Comparison of ENCODE assay signal across 3 worm cellular contexts in the genomic region with DNA sequence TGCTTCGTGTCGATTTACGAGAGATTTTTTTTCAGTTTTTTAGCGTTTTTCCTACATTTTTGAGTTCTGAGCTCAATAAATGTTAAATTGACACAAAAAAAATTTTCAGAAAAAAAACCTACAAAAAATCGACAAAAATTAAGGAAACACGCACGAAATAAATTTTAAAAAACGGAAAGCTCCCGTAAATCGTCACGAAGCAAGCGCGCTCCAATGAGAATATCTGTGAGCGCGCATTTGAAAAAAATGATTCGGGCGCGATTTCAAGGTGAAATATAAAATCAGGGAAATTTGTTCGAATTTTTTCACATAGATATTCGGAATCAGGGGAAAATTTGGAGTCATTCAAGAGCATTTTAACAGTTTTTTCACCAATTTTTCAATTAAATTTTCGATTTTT.
A peak's percentile ranks its signal among the peaks of the same experiment; 100 is the strongest.
TF ChIP-seq lines count a peak whose summit lies in the region.

No protein-coding gene starts in this region.

TF ChIP-seq in whole organism, L1 larva, 84 proteins besides CTCF, POLR2A, EP300 and RAD21:
- TF ChIP-seq lin-35 (GFP tag; optimal IDR thresholded peaks at IDR 0.05; lab: Kevin White, UChicago): peak in 1 of 2 experiments; percentile 26
- no peak for TF ChIP-seq ceh-8 (GFP tag; optimal IDR thresholded peaks at IDR 0.05; lab: Kevin White, UChicago)
- TF ChIP-seq dpl-1 (GFP tag; optimal IDR thresholded peaks at IDR 0.05; lab: Kevin White, UChicago): peak in 1 of 3 experiments; percentile 32
- no peak for TF ChIP-seq fkh-10 (GFP tag; optimal IDR thresholded peaks at IDR 0.05; lab: Kevin White, UChicago)
- TF ChIP-seq alr-1 (tag; optimal IDR thresholded peaks at IDR 0.05; lab: Kevin White, UChicago; ENCODE audit: borderline replicate concordance): no peak
- TF ChIP-seq aha-1 (tag; optimal IDR thresholded peaks at IDR 0.05; lab: Kevin White, UChicago): no peak
- TF ChIP-seq dsc-1 (tag; optimal IDR thresholded peaks at IDR 0.05; lab: Kevin White, UChicago): no peak
- no peak for TF ChIP-seq skn-1 (tag; optimal IDR thresholded peaks at IDR 0.05; lab: Kevin White, UChicago)
- TF ChIP-seq efl-1 (optimal IDR thresholded peaks at IDR 0.05; lab: Kevin White, UChicago): peak in 1 of 2 experiments; percentile 45
- TF ChIP-seq efl-1 (GFP tag; optimal IDR thresholded peaks at IDR 0.05 in 1 of 2; lab: Kevin White, UChicago): peak; percentile 41 to 63
- no peak for TF ChIP-seq nhr-20 (tag; optimal IDR thresholded peaks at IDR 0.05; lab: Kevin White, UChicago)
- no peak for TF ChIP-seq ceh-63 (GFP tag; optimal IDR thresholded peaks at IDR 0.05; lab: Kevin White, UChicago)
- TF ChIP-seq F16B12.6 (tag; optimal IDR thresholded peaks at IDR 0.05; lab: Kevin White, UChicago): no peak
- no peak for TF ChIP-seq grh-1 (GFP tag; IDR thresholded peaks at IDR 0.05; lab: Robert Waterston, UW)
- TF ChIP-seq C16A3.4 (tag; optimal IDR thresholded peaks at IDR 0.05; lab: Kevin White, UChicago): no peak
- no peak for TF ChIP-seq unc-130 (tag; optimal IDR thresholded peaks at IDR 0.05; lab: Kevin White, UChicago)
- TF ChIP-seq hlh-4 (tag; optimal IDR thresholded peaks at IDR 0.05; lab: Kevin White, UChicago): no peak
- TF ChIP-seq ceh-90 (tag; optimal IDR thresholded peaks at IDR 0.05; lab: Kevin White, UChicago): no peak
- no peak for TF ChIP-seq sptf-1 (tag; optimal IDR thresholded peaks at IDR 0.05; lab: Kevin White, UChicago)
- TF ChIP-seq swsn-7 (tag; optimal IDR thresholded peaks at IDR 0.05; lab: Kevin White, UChicago): no peak
- TF ChIP-seq efl-3 (GFP tag; optimal IDR thresholded peaks at IDR 0.05; lab: Kevin White, UChicago): no peak
- TF ChIP-seq nhr-85 (tag; lab: Kevin White, UChicago): peak; percentile 55
- TF ChIP-seq mep-1 (tag; optimal IDR thresholded peaks at IDR 0.05; lab: Kevin White, UChicago): no peak
- no peak for TF ChIP-seq ceh-88 (GFP tag; IDR thresholded peaks at IDR 0.05; lab: Robert Waterston, UW)
- TF ChIP-seq mdl-1 (tag; optimal IDR thresholded peaks at IDR 0.05; lab: Kevin White, UChicago): no peak
- TF ChIP-seq ztf-4 (tag; optimal IDR thresholded peaks at IDR 0.05; lab: Kevin White, UChicago): no peak
- no peak for TF ChIP-seq nhr-90 (tag; optimal IDR thresholded peaks at IDR 0.05; lab: Kevin White, UChicago; ENCODE audit: poor library complexity)
- TF ChIP-seq Y116A8C.19 (tag; optimal IDR thresholded peaks at IDR 0.05; lab: Kevin White, UChicago; ENCODE audit: borderline replicate concordance): no peak

TF ChIP-seq in whole organism, L4 larva, 104 proteins besides CTCF, POLR2A, EP300 and RAD21:
- TF ChIP-seq lin-38 (GFP tag; IDR thresholded peaks at IDR 0.05; lab: Robert Waterston, UW): peak; percentile 73
- TF ChIP-seq unc-62 (GFP tag; optimal IDR thresholded peaks at IDR 0.05 in 1 of 2; lab: Kevin White, UChicago): peak in 1 of 2 experiments; percentile 8
- TF ChIP-seq unc-62 (tag; optimal IDR thresholded peaks at IDR 0.05; lab: Kevin White, UChicago): no peak
- TF ChIP-seq hlh-11 (tag; optimal IDR thresholded peaks at IDR 0.05; lab: Kevin White, UChicago): no peak

TF ChIP-seq in whole organism, young adult, 124 proteins besides CTCF, POLR2A, EP300 and RAD21:
- no peak for TF ChIP-seq sdz-38 (tag; optimal IDR thresholded peaks at IDR 0.05; lab: Kevin White, UChicago)
- TF ChIP-seq snpc-1.3 (tag; optimal IDR thresholded peaks at IDR 0.05; lab: Kevin White, UChicago; ENCODE audit: insufficient read depth): no peak
- TF ChIP-seq cebp-2 (GFP tag; IDR thresholded peaks at IDR 0.05; lab: Robert Waterston, UW): no peak
- no peak for TF ChIP-seq B0035.1 (tag; optimal IDR thresholded peaks at IDR 0.05; lab: Kevin White, UChicago)
- TF ChIP-seq Y95B8A.8 (GFP tag; IDR thresholded peaks at IDR 0.05; lab: Robert Waterston, UW): no peak
- no peak for TF ChIP-seq F57C9.4 (tag; optimal IDR thresholded peaks at IDR 0.05; lab: Kevin White, UChicago)
- TF ChIP-seq efl-1 (GFP tag; optimal IDR thresholded peaks at IDR 0.05; lab: Kevin White, UChicago): peak; percentile 13
TF ChIP-seq in whole organism, young adult: peak in this region for 1.
